Fruit fly (Drosophila melanogaster): ENCODE results near the gene CG3819.

CG3819 gene

dm6 chr3L:18898086-18898470, 23.8 kb downstream of the CG3819 start, which contains the start of gene CG3902 (continued):
- peak; percentile 2 for TF ChIP-seq scrt (GFP tag; optimal IDR thresholded peaks at IDR 0.05)
- TF ChIP-seq zfh1 (GFP tag; IDR thresholded peaks at IDR 0.05), result 0 out of 3 replicates have a peak, but pooled peaks have one; percentile 26
- TF ChIP-seq CG10462 (GFP tag; optimal IDR thresholded peaks at IDR 0.05), result no peak
- TF ChIP-seq chm (GFP tag; IDR thresholded peaks at IDR 0.05), result peak; percentile 75
- no peak for TF ChIP-seq Doc2 (GFP tag; IDR thresholded peaks at IDR 0.05)
- TF ChIP-seq CG10959 (GFP tag; IDR thresholded peaks at IDR 0.05), result no peak
- TF ChIP-seq dysf (GFP tag; IDR thresholded peaks at IDR 0.05), result no peak; the same call in 2 of the 3 replicates
- TF ChIP-seq CG16863 (GFP tag; optimal IDR thresholded peaks at IDR 0.05), result no peak
- TF ChIP-seq Pdp1 (GFP tag; optimal IDR thresholded peaks at IDR 0.05), result no peak
- no peak; the same call in 1 of the 2 replicates for TF ChIP-seq ham (GFP tag; IDR thresholded peaks at IDR 0.05)
- TF ChIP-seq schlank (tag; optimal IDR thresholded peaks at IDR 0.05), result no peak
- TF ChIP-seq Aef1 (GFP tag; IDR thresholded peaks at IDR 0.05), result no peak
- TF ChIP-seq MESR4 (GFP tag; optimal IDR thresholded peaks at IDR 0.05), result peak; percentile 42
- TF ChIP-seq kah (GFP tag; optimal IDR thresholded peaks at IDR 0.05), result peak; percentile 98
- no peak for TF ChIP-seq CG12155 (GFP tag; optimal IDR thresholded peaks at IDR 0.05)
- peak; percentile 5 for TF ChIP-seq CG1233 (GFP tag; optimal IDR thresholded peaks at IDR 0.05)
- TF ChIP-seq HmgZ (tag; optimal IDR thresholded peaks at IDR 0.05), result peak; percentile 63
- TF ChIP-seq pan (optimal IDR thresholded peaks at IDR 0.05), result no peak
- no peak for TF ChIP-seq pan (GFP tag; optimal IDR thresholded peaks at IDR 0.05 in 1 of 2, IDR thresholded peaks at IDR 0.05 in 1 of 2)
- peak; percentile 28 for TF ChIP-seq CHES-1-like (GFP tag; optimal IDR thresholded peaks at IDR 0.05)
- peak; percentile 57 for TF ChIP-seq sug (tag; optimal IDR thresholded peaks at IDR 0.05)
- TF ChIP-seq CG5953 (GFP tag; IDR thresholded peaks at IDR 0.05), result peak; percentile 67
- TF ChIP-seq pfk (GFP tag; optimal IDR thresholded peaks at IDR 0.05), result no peak
- TF ChIP-seq Opbp (GFP tag; IDR thresholded peaks at IDR 0.05; ENCODE audit: partially characterized antibody), result peak; percentile 66; the same call in 1 of the 3 replicates
- TF ChIP-seq wek (GFP tag; optimal IDR thresholded peaks at IDR 0.05), result no peak
- no peak for TF ChIP-seq CG8290 (GFP tag; optimal IDR thresholded peaks at IDR 0.05)
- TF ChIP-seq CG8290 (tag; optimal IDR thresholded peaks at IDR 0.05), result peak in 1 of 2 experiments; percentile 79
- no peak for TF ChIP-seq chif (GFP tag; optimal IDR thresholded peaks at IDR 0.05)
- TF ChIP-seq danr (GFP tag; IDR thresholded peaks at IDR 0.05), result no peak
- TF ChIP-seq CG2202 (tag; optimal IDR thresholded peaks at IDR 0.05), result no peak
- no peak for TF ChIP-seq CG4360 (GFP tag; IDR thresholded peaks at IDR 0.05)
- TF ChIP-seq Hr3 (GFP tag; optimal IDR thresholded peaks at IDR 0.05), result no peak
- TF ChIP-seq caup (GFP tag; optimal IDR thresholded peaks at IDR 0.05; ENCODE audit: severe bottlenecking), result peak; percentile 68
- TF ChIP-seq CG15269 (tag; optimal IDR thresholded peaks at IDR 0.05), result peak; percentile 25
- TF ChIP-seq CG17328 (GFP tag; IDR thresholded peaks at IDR 0.05), result no peak
- no peak for TF ChIP-seq h (optimal IDR thresholded peaks at IDR 0.05)
- TF ChIP-seq Atf3 (GFP tag; optimal IDR thresholded peaks at IDR 0.05), result no peak
- no peak for TF ChIP-seq so (GFP tag; IDR thresholded peaks at IDR 0.05)
- no peak for TF ChIP-seq Side (GFP tag; optimal IDR thresholded peaks at IDR 0.05)
- TF ChIP-seq CG34422 (GFP tag; IDR thresholded peaks at IDR 0.05), result no peak
- TF ChIP-seq vvl (GFP tag; IDR thresholded peaks at IDR 0.05), result peak; percentile 71
- no peak for TF ChIP-seq ken (GFP tag; IDR thresholded peaks at IDR 0.05)
- TF ChIP-seq CG8944 (GFP tag; optimal IDR thresholded peaks at IDR 0.05), result no peak
- TF ChIP-seq nerfin-1 (tag; optimal IDR thresholded peaks at IDR 0.05), result peak; percentile 6
- no peak for TF ChIP-seq CG12104 (GFP tag; optimal IDR thresholded peaks at IDR 0.05)
- peak; percentile 43 for TF ChIP-seq BtbVII (GFP tag; optimal IDR thresholded peaks at IDR 0.05)
- TF ChIP-seq CG13894 (tag; optimal IDR thresholded peaks at IDR 0.05), result peak; percentile 10
- no peak for TF ChIP-seq CG6683 (GFP tag; optimal IDR thresholded peaks at IDR 0.05)
- TF ChIP-seq CG15479 (GFP tag; optimal IDR thresholded peaks at IDR 0.05), result no peak
- TF ChIP-seq odd (GFP tag; optimal IDR thresholded peaks at IDR 0.05), result peak; percentile 43
- no peak for TF ChIP-seq Ets97D (GFP tag; optimal IDR thresholded peaks at IDR 0.05)
- no peak for TF ChIP-seq CG18764 (GFP tag; optimal IDR thresholded peaks at IDR 0.05)
- TF ChIP-seq CG32532 (GFP tag; IDR thresholded peaks at IDR 0.05), result peak; percentile 48; the same call in 1 of the 2 replicates

All from whole organism, embryonic.